Fruit fly (Drosophila melanogaster) whole organism, embryonic: ENCODE data around the gene GstD7.

Experiments
- CG11723 ChIP-seq: fragments of 200-800 bp; sonication (Bioruptor generic); optimal IDR thresholded peaks from 2 replicates; lab custom pipeline; 2017; ENCODE audit warnings: missing biosample characterization, mild to moderate bottlenecking, missing genetic modification characterization
- CG12391 ChIP-seq: fragments of 200-800 bp; sonication (Bioruptor generic); optimal IDR thresholded peaks from 3 replicates; lab custom pipeline; 2018; ENCODE audit warnings: missing biosample characterization, mild to moderate bottlenecking, missing genetic modification characterization, moderate library complexity
- CG12659 ChIP-seq: fragments of 200-800 bp; sonication (Bioruptor generic); optimal IDR thresholded peaks from 3 replicates; lab custom pipeline; 2017; ENCODE audit warnings: mild to moderate bottlenecking, missing biosample characterization, missing genetic modification reagents, missing genetic modification characterization
- CG13287 ChIP-seq: fragments of 200-800 bp; sonication (Bioruptor generic); IDR thresholded peaks from 2 replicates; pipeline ENCODE4 v1.3.6; 2022; ENCODE audit warnings: missing biosample characterization, missing genetic modification characterization; ENCODE audit not compliant: partially characterized antibody
- CG13296 ChIP-seq: fragments of 200-800 bp; sonication (Bioruptor generic); optimal IDR thresholded peaks from 3 replicates; lab custom pipeline; 2018; ENCODE audit warnings: missing biosample characterization, mild to moderate bottlenecking, missing genetic modification characterization
- CG13424 ChIP-seq: fragments of 200-800 bp; sonication (Bioruptor generic); optimal IDR thresholded peaks from 2 replicates; lab custom pipeline; 2019; ENCODE audit warnings: missing biosample characterization, mild to moderate bottlenecking, missing genetic modification characterization, moderate library complexity
- CG13894 ChIP-seq: fragments of 200-800 bp; sonication (Bioruptor generic); optimal IDR thresholded peaks from 3 replicates; lab custom pipeline; 2018; ENCODE audit warnings: missing biosample characterization, mild to moderate bottlenecking, missing genetic modification characterization, moderate library complexity
- CG14014 ChIP-seq: fragments of 200-800 bp; sonication (Bioruptor generic); IDR thresholded peaks from 2 replicates; pipeline ENCODE4 v1.3.6; 2022; ENCODE audit warnings: missing biosample characterization, missing genetic modification characterization
- CG14710 ChIP-seq: fragments of 200-800 bp; sonication (Bioruptor generic); optimal IDR thresholded peaks from 3 replicates; lab custom pipeline; 2019; ENCODE audit warnings: missing biosample characterization, mild to moderate bottlenecking, missing genetic modification characterization, moderate library complexity
- CG15514 ChIP-seq: fragments of 200-800 bp; sonication (Bioruptor generic); optimal IDR thresholded peaks from 3 replicates; lab custom pipeline; 2017; ENCODE audit warnings: missing biosample characterization, missing genetic modification characterization, mild to moderate bottlenecking, moderate library complexity, missing genetic modification reagents
- CG17361 ChIP-seq: fragments of 200-800 bp; sonication (Bioruptor generic); IDR thresholded peaks from 3 replicates; pipeline ENCODE4 v1.3.6; 2022; ENCODE audit warnings: missing biosample characterization, missing genetic modification characterization
- CG17385 ChIP-seq: fragments of 200-800 bp; sonication (Bioruptor generic); optimal IDR thresholded peaks from 3 replicates; lab custom pipeline; 2018; ENCODE audit warnings: missing biosample characterization, mild to moderate bottlenecking, missing genetic modification characterization
- CG18764 ChIP-seq: fragments of 200-800 bp; sonication (Bioruptor generic); optimal IDR thresholded peaks from 3 replicates; lab custom pipeline; 2016; ENCODE audit warnings: missing biosample characterization, missing genetic modification characterization
- CG34224 ChIP-seq: fragments of 200-800 bp; sonication (Bioruptor generic); IDR thresholded peaks from 3 replicates; pipeline ENCODE4 v1.3.6; 2022; ENCODE audit warnings: missing biosample characterization, missing genetic modification characterization; ENCODE audit not compliant: partially characterized antibody
- CG43689 ChIP-seq: fragments of 200-800 bp; sonication (Bioruptor generic); IDR thresholded peaks from 2 replicates; pipeline ENCODE4 v1.3.6; 2022; ENCODE audit warnings: missing biosample characterization, missing genetic modification characterization
- CG6765 ChIP-seq: fragments of 200-800 bp; sonication (Bioruptor generic); optimal IDR thresholded peaks from 3 replicates; lab custom pipeline; 2017; ENCODE audit warnings: missing biosample characterization, mild to moderate bottlenecking, missing genetic modification characterization
- CG9215 ChIP-seq: fragments of 200-800 bp; sonication (Bioruptor generic); IDR thresholded peaks from 2 replicates; pipeline ENCODE4 v1.3.6; 2022; ENCODE audit warnings: missing biosample characterization, missing genetic modification characterization
- CG9727 ChIP-seq: fragments of 200-800 bp; sonication (Bioruptor generic); optimal IDR thresholded peaks from 3 replicates; lab custom pipeline; 2017; ENCODE audit warnings: missing biosample characterization, mild to moderate bottlenecking, missing genetic modification characterization
- CTCF ChIP-seq: fragments of 200-800 bp; sonication (Bioruptor generic); optimal IDR thresholded peaks from 2 replicates; lab custom pipeline; 2017; ENCODE audit warnings: missing biosample characterization, mild to moderate bottlenecking, missing genetic modification characterization, moderate library complexity
- Dll ChIP-seq: fragments of 200-800 bp; sonication (Bioruptor generic); IDR thresholded peaks from 4 replicates; pipeline ENCODE4 v1.3.6; 2022; ENCODE audit warnings: missing biosample characterization, missing genetic modification characterization; ENCODE audit not compliant: partially characterized antibody
- Dp ChIP-seq: fragments of 200-800 bp; sonication (Bioruptor generic); optimal IDR thresholded peaks from 2 replicates; lab custom pipeline; 2018; ENCODE audit warnings: missing biosample characterization, mild to moderate bottlenecking, missing genetic modification characterization, moderate library complexity
- E2f2 ChIP-seq: fragments of 200-800 bp; sonication (Bioruptor generic); IDR thresholded peaks from 2 replicates; pipeline ENCODE4 v1.3.6; 2022; ENCODE audit warnings: missing biosample characterization, missing genetic modification characterization
- Fer3 ChIP-seq: fragments of 200-800 bp; sonication (Bioruptor generic); optimal IDR thresholded peaks from 2 replicates; lab custom pipeline; 2018; ENCODE audit warnings: missing biosample characterization, mild to moderate bottlenecking, missing genetic modification characterization, moderate library complexity
- HLH4C ChIP-seq: fragments of 200-800 bp; sonication (Bioruptor generic); IDR thresholded peaks from 3 replicates; pipeline ENCODE4 v1.3.6; 2022; ENCODE audit warnings: missing biosample characterization, missing genetic modification characterization; ENCODE audit not compliant: partially characterized antibody
- Hmr ChIP-seq: fragments of 200-800 bp; sonication (Bioruptor generic); optimal IDR thresholded peaks from 3 replicates; lab custom pipeline; 2017; ENCODE audit warnings: mild to moderate bottlenecking, missing biosample characterization, missing genetic modification reagents, missing genetic modification characterization
- NfI ChIP-seq: fragments of 200-800 bp; sonication (Bioruptor generic); optimal IDR thresholded peaks from 3 replicates; lab custom pipeline; 2018; ENCODE audit warnings: missing biosample characterization, mild to moderate bottlenecking, missing genetic modification characterization, moderate library complexity
- Vsx1 ChIP-seq: fragments of 200-800 bp; sonication (Bioruptor generic); optimal IDR thresholded peaks from 2 replicates; lab custom pipeline; 2017; ENCODE audit warnings: missing biosample characterization, mild to moderate bottlenecking, missing genetic modification characterization, missing genetic modification reagents
- abd-A ChIP-seq: fragments of 200-800 bp; sonication (Bioruptor generic); optimal IDR thresholded peaks from 3 replicates; lab custom pipeline; 2019; ENCODE audit warnings: missing biosample characterization, mild to moderate bottlenecking, missing genetic modification characterization, moderate library complexity
- chinmo ChIP-seq: fragments of 200-800 bp; sonication (Bioruptor generic); IDR thresholded peaks from 4 replicates; pipeline ENCODE4 v1.3.6; 2022; ENCODE audit warnings: missing biosample characterization, missing genetic modification characterization; ENCODE audit not compliant: partially characterized antibody
- crp ChIP-seq, 2 experiments: fragments of 200-800 bp; sonication (Bioruptor generic); optimal IDR thresholded peaks; 2 replicates in 1 of 2; 3 replicates in 1 of 2; lab custom pipeline; 2017; ENCODE audit warnings: missing biosample characterization in 2 of 2, missing genetic modification characterization in 2 of 2, mild to moderate bottlenecking in 1 of 2, moderate library complexity in 1 of 2
- danr ChIP-seq: fragments of 200-800 bp; sonication (Bioruptor generic); IDR thresholded peaks from 2 replicates; pipeline ENCODE4 v1.3.6; 2022; ENCODE audit warnings: missing biosample characterization, missing genetic modification characterization
- gfzf ChIP-seq: fragments of 200-800 bp; sonication (Bioruptor generic); optimal IDR thresholded peaks from 2 replicates; lab custom pipeline; 2016; ENCODE audit warnings: missing biosample characterization, mild to moderate bottlenecking, missing genetic modification characterization, moderate library complexity
- hbn ChIP-seq: fragments of 200-800 bp; sonication (Bioruptor generic); IDR thresholded peaks from 2 replicates; pipeline ENCODE4 v1.3.6; 2022; ENCODE audit warnings: missing biosample characterization, missing genetic modification characterization; ENCODE audit not compliant: partially characterized antibody
- inv ChIP-seq: fragments of 200-800 bp; sonication (Bioruptor generic); IDR thresholded peaks from 2 replicates; pipeline ENCODE4 v1.3.6; 2022; ENCODE audit warnings: missing biosample characterization, missing genetic modification characterization; ENCODE audit not compliant: partially characterized antibody
- lbe ChIP-seq: fragments of 200-800 bp; sonication (Bioruptor generic); optimal IDR thresholded peaks from 2 replicates; lab custom pipeline; 2016; ENCODE audit warnings: missing biosample characterization, mild to moderate bottlenecking, missing genetic modification characterization
- lmd ChIP-seq: fragments of 200-800 bp; sonication (Bioruptor generic); IDR thresholded peaks from 2 replicates; pipeline ENCODE4 v1.3.6; 2022; ENCODE audit warnings: missing biosample characterization, missing genetic modification characterization
- mld ChIP-seq: fragments of 200-800 bp; sonication (Bioruptor generic); IDR thresholded peaks from 3 replicates; pipeline ENCODE4 v1.3.6; 2022; ENCODE audit warnings: missing biosample characterization, missing genetic modification characterization; ENCODE audit not compliant: partially characterized antibody
- nerfin-2 ChIP-seq: fragments of 200-800 bp; sonication (Bioruptor generic); IDR thresholded peaks from 2 replicates; pipeline ENCODE4 v1.3.6; 2022; ENCODE audit warnings: missing biosample characterization, missing genetic modification characterization; ENCODE audit not compliant: partially characterized antibody
- prd ChIP-seq, 3 experiments: fragments of >200 bp in 2 of 3; fragments of 200-800 bp in 1 of 3; sonication (Bioruptor generic) in 1 of 3; optimal IDR thresholded peaks in 2 of 3; IDR thresholded peaks in 1 of 3; 2 replicates in 2 of 3; 3 replicates in 1 of 3; pipeline versions ENCODE4 v1.3.6 to Lab custom; 2017 to 2022; ENCODE audit warnings: missing biosample characterization in 1 of 3, missing genetic modification characterization in 1 of 3
- repo ChIP-seq: fragments of 200-800 bp; sonication (Bioruptor generic); optimal IDR thresholded peaks from 2 replicates; lab custom pipeline; 2016; ENCODE audit warnings: missing biosample characterization, missing genetic modification characterization
- ro ChIP-seq: fragments of 200-800 bp; sonication (Bioruptor generic); IDR thresholded peaks from 2 replicates; pipeline ENCODE4 v1.3.6; 2022; ENCODE audit warnings: missing biosample characterization, missing genetic modification characterization
- sens ChIP-seq: fragments of 200-800 bp; sonication (Bioruptor generic); peaks from one replicate; lab custom pipeline; 2016; ENCODE audit warnings: missing biosample characterization, missing genetic modification characterization
- sisA ChIP-seq: fragments of 200-800 bp; sonication (Bioruptor generic); IDR thresholded peaks from 2 replicates; pipeline ENCODE4 v1.3.6; 2022; ENCODE audit warnings: missing biosample characterization, missing genetic modification characterization
- stwl ChIP-seq: fragments of 200-800 bp; sonication (Bioruptor generic); optimal IDR thresholded peaks from 3 replicates; lab custom pipeline; 2018; ENCODE audit warnings: missing biosample characterization, mild to moderate bottlenecking, missing genetic modification characterization, moderate library complexity
- tna ChIP-seq: fragments of 200-800 bp; sonication (Bioruptor generic); IDR thresholded peaks from 2 replicates; pipeline ENCODE4 v1.3.6; 2022; ENCODE audit warnings: missing biosample characterization, missing genetic modification characterization; ENCODE audit not compliant: partially characterized antibody
- unc-4 ChIP-seq: fragments of 200-800 bp; sonication (Bioruptor generic); IDR thresholded peaks from 2 replicates; pipeline ENCODE4 v1.3.6; 2022; ENCODE audit warnings: missing biosample characterization, missing genetic modification characterization; ENCODE audit not compliant: partially characterized antibody
- vnd ChIP-seq: fragments of 200-800 bp; sonication (Bioruptor generic); IDR thresholded peaks from 3 replicates; pipeline ENCODE4 v1.3.6; 2022; ENCODE audit warnings: missing biosample characterization, missing genetic modification characterization; ENCODE audit not compliant: partially characterized antibody
- yki ChIP-seq: fragments of >200 bp; optimal IDR thresholded peaks from 3 replicates; lab custom pipeline; 2018

GstD7 gene

DNA sequence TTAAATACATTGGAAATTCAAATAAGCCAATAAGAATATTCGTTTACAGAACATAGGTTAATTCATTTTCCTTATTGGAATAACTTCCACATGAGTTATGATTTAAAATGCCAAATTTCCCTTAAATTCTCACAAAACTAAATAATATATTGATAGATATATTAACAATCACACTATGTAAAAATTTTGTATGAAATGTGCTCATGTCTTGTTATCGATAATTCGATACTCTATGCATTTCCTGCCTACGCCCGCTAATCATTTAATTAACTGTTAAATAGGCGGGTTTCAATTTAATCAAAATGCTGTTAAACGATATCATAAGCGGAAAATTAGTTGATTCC is 48.0 kb downstream of the GstD7 start, which contains the start of gene NANS:
Gene NANS, plus strand, starts transcription at position 269 of the 344 bp plus-strand sequence.
- TF ChIP-seq lmd (GFP tag; lab: Robert Waterston, UW): no peak
- peak; percentile 3 for TF ChIP-seq CG6765 (GFP tag; lab: Kevin White, UChicago)
- no peak for TF ChIP-seq sens (GFP tag; lab: Kevin White, UChicago)
- no peak for TF ChIP-seq CG12659 (GFP tag; lab: Kevin White, UChicago)
- peak; percentile 38; the same call in 1 of the 2 replicates for TF ChIP-seq nerfin-2 (GFP tag; lab: Robert Waterston, UW)
- TF ChIP-seq CG13287 (GFP tag; lab: Robert Waterston, UW): peak; percentile 18; the same call in 1 of the 2 replicates
- TF ChIP-seq abd-A (tag; lab: Kevin White, UChicago): no peak
- TF ChIP-seq CG13296 (GFP tag; lab: Kevin White, UChicago): peak; percentile 5
- TF ChIP-seq sisA (GFP tag; lab: Robert Waterston, UW): no peak
- no peak for TF ChIP-seq CG18764 (GFP tag; lab: Kevin White, UChicago)
- no peak for TF ChIP-seq vnd (GFP tag; lab: Robert Waterston, UW)
- TF ChIP-seq prd (optimal IDR thresholded peaks at IDR 0.05; lab: Kevin White, UChicago): no peak
- no peak for TF ChIP-seq prd (GFP tag; IDR thresholded peaks at IDR 0.05; lab: Robert Waterston, UW)
- TF ChIP-seq CG43689 (GFP tag; lab: Robert Waterston, UW): no peak
- TF ChIP-seq CG9215 (GFP tag; lab: Robert Waterston, UW): no peak
- TF ChIP-seq HLH4C (GFP tag; lab: Robert Waterston, UW): peak; percentile 41; the same call in 1 of the 3 replicates
- peak; percentile 6 for TF ChIP-seq stwl (tag; lab: Kevin White, UChicago)
- TF ChIP-seq Fer3 (tag; lab: Kevin White, UChicago): peak; percentile 9
- peak; percentile 20 for TF ChIP-seq CG17361 (GFP tag; lab: Robert Waterston, UW)
- TF ChIP-seq CG14710 (tag; lab: Kevin White, UChicago): peak; percentile 5
- 0 out of 2 replicates have a peak, but pooled peaks have one; percentile 31 for TF ChIP-seq tna (GFP tag; lab: Robert Waterston, UW)
- no peak for TF ChIP-seq CG14014 (GFP tag; lab: Robert Waterston, UW)
- TF ChIP-seq CG17385 (GFP tag; lab: Kevin White, UChicago): peak; percentile 21
- 0 out of 2 replicates have a peak, but pooled peaks have one; percentile 4 for TF ChIP-seq inv (GFP tag; lab: Robert Waterston, UW)
- no peak for TF ChIP-seq CG12391 (tag; lab: Kevin White, UChicago)
- peak; percentile 57 for TF ChIP-seq E2f2 (GFP tag; lab: Robert Waterston, UW)
- no peak for TF ChIP-seq CG11723 (GFP tag; lab: Kevin White, UChicago)
- no peak for TF ChIP-seq gfzf
- TF ChIP-seq hbn (GFP tag; lab: Robert Waterston, UW): no peak
- peak; percentile 34 for TF ChIP-seq CG15514 (GFP tag; lab: Kevin White, UChicago)
- no peak for TF ChIP-seq Hmr (GFP tag; lab: Kevin White, UChicago)
- TF ChIP-seq CG13424: no peak
- 0 out of 4 replicates have a peak, but pooled peaks have one; percentile 64 for TF ChIP-seq chinmo
- TF ChIP-seq NfI: peak; percentile 8
- TF ChIP-seq CG13894 (tag; lab: Kevin White, UChicago): no peak
- no peak for TF ChIP-seq yki (lab: Kevin White, UChicago)
- TF ChIP-seq lbe (GFP tag; lab: Kevin White, UChicago): peak; percentile 17
- 0 out of 2 replicates have a peak, but pooled peaks have one; percentile 27 for TF ChIP-seq unc-4 (GFP tag; lab: Robert Waterston, UW)
- TF ChIP-seq Vsx1 (GFP tag; lab: Kevin White, UChicago): no peak
- no peak for TF ChIP-seq crp (GFP tag; optimal IDR thresholded peaks at IDR 0.05; lab: Kevin White, UChicago)
- TF ChIP-seq Dll (GFP tag; lab: Robert Waterston, UW): peak; percentile 44; the same call in 1 of the 4 replicates
- no peak for TF ChIP-seq ro (GFP tag; lab: Robert Waterston, UW)
- peak; percentile 27 for TF ChIP-seq Dp
- peak; percentile 65 for TF ChIP-seq CG34224 (GFP tag; lab: Robert Waterston, UW)
- TF ChIP-seq CG9727 (GFP tag; lab: Kevin White, UChicago): no peak
- TF ChIP-seq CTCF: no peak
- no peak for TF ChIP-seq danr (GFP tag; lab: Robert Waterston, UW)
- no peak for TF ChIP-seq repo (GFP tag; lab: Kevin White, UChicago)
- TF ChIP-seq mld (GFP tag; lab: Robert Waterston, UW): 0 out of 3 replicates have a peak, but pooled peaks have one; percentile 5
